Worm (Caenorhabditis elegans) whole organism, late embryonic: ENCODE measurements around the gene famh-136.

Experiments
- F13H6.1 ChIP-seq: sonication (generic microtip); optimal IDR thresholded peaks from 2 replicates; lab custom pipeline; 2016; ENCODE audit warnings: missing genetic modification characterization, missing compliant biosample characterization
- K02D7.2 ChIP-seq: sonication (generic microtip); optimal IDR thresholded peaks from 2 replicates; lab custom pipeline; 2017; ENCODE audit warnings: mild to moderate bottlenecking, missing genetic modification characterization, missing compliant biosample characterization
- ama-1 ChIP-seq: fragments of 150-350 bp; optimal IDR thresholded peaks from 2 replicates; lab custom pipeline; 2014
- ceh-14 ChIP-seq: sonication (generic microtip); optimal IDR thresholded peaks from 2 replicates; lab custom pipeline; 2016; ENCODE audit warnings: missing genotype, missing genetic modification characterization, missing compliant biosample characterization
- ceh-18 ChIP-seq: sonication (generic microtip); optimal IDR thresholded peaks from 2 replicates; lab custom pipeline; 2016; ENCODE audit warnings: missing genetic modification characterization, missing compliant biosample characterization
- ceh-19 ChIP-seq: fragments of 200-800 bp; sonication (Bioruptor generic); optimal IDR thresholded peaks from 2 replicates; lab custom pipeline; 2018; ENCODE audit warnings: mild to moderate bottlenecking, missing genetic modification characterization, missing compliant biosample characterization
- ceh-2 ChIP-seq: sonication (generic microtip); optimal IDR thresholded peaks from 2 replicates; lab custom pipeline; 2016; ENCODE audit warnings: missing genotype, missing genetic modification characterization, missing compliant biosample characterization
- ceh-22 ChIP-seq: sonication (generic microtip); optimal IDR thresholded peaks from 2 replicates; lab custom pipeline; 2017; ENCODE audit warnings: missing biosample characterization, missing genetic modification characterization
- ceh-30 ChIP-seq: fragments of 150-350 bp; optimal IDR thresholded peaks from 2 replicates; lab custom pipeline; 2014; ENCODE audit warnings: missing biosample characterization, missing genetic modification characterization
- ceh-31 ChIP-seq: sonication (generic microtip); optimal IDR thresholded peaks from 2 replicates; lab custom pipeline; 2016; ENCODE audit warnings: missing genetic modification characterization, missing compliant biosample characterization
- ceh-34 ChIP-seq: sonication (generic microtip); optimal IDR thresholded peaks from 2 replicates; lab custom pipeline; 2016; ENCODE audit warnings: mild to moderate bottlenecking, missing genetic modification characterization, missing compliant biosample characterization
- ceh-45 ChIP-seq: fragments of 200-800 bp; sonication (Bioruptor generic); IDR thresholded peaks from 2 replicates; pipeline ENCODE4 v1.3.6; 2022; ENCODE audit warnings: missing genetic modification reagents, missing genetic modification characterization, missing compliant biosample characterization
- ceh-48 ChIP-seq: sonication (generic microtip); optimal IDR thresholded peaks from 2 replicates; lab custom pipeline; 2016; ENCODE audit warnings: missing genetic modification characterization, inconsistent platforms, missing compliant biosample characterization
- ceh-9 ChIP-seq: sonication (generic microtip); optimal IDR thresholded peaks from 2 replicates; lab custom pipeline; 2016; ENCODE audit warnings: mild to moderate bottlenecking, missing genetic modification characterization, inconsistent platforms, missing compliant biosample characterization
- che-1 ChIP-seq: sonication (generic microtip); optimal IDR thresholded peaks from 2 replicates; lab custom pipeline; 2016; ENCODE audit warnings: mild to moderate bottlenecking, missing genetic modification characterization, missing compliant biosample characterization
- dmd-4 ChIP-seq: sonication (generic microtip); optimal IDR thresholded peaks from 2 replicates; lab custom pipeline; 2016; ENCODE audit warnings: borderline replicate concordance, missing genetic modification characterization, missing compliant biosample characterization
- elt-4 ChIP-seq: sonication (generic microtip); optimal IDR thresholded peaks from 2 replicates; lab custom pipeline; 2016; ENCODE audit warnings: missing genetic modification characterization, missing compliant biosample characterization
- ets-4 ChIP-seq: sonication (generic microtip); optimal IDR thresholded peaks from 2 replicates; lab custom pipeline; 2016; ENCODE audit warnings: missing genetic modification characterization, missing compliant biosample characterization
- eyg-1 ChIP-seq: sonication (generic microtip); optimal IDR thresholded peaks from 2 replicates; lab custom pipeline; 2016; ENCODE audit warnings: missing genotype, missing genetic modification characterization, missing compliant biosample characterization
- fax-1 ChIP-seq: sonication (generic microtip); optimal IDR thresholded peaks from 2 replicates; lab custom pipeline; 2016; ENCODE audit warnings: missing genotype, missing genetic modification characterization, missing compliant biosample characterization
- gmeb-2 ChIP-seq: sonication (generic microtip); optimal IDR thresholded peaks from 2 replicates; lab custom pipeline; 2016; ENCODE audit warnings: missing genetic modification characterization, inconsistent platforms, missing compliant biosample characterization
- hlh-13 ChIP-seq: fragments of 200-800 bp; sonication (Bioruptor generic); optimal IDR thresholded peaks from 2 replicates; lab custom pipeline; 2018; ENCODE audit warnings: mild to moderate bottlenecking, missing genetic modification characterization, missing compliant biosample characterization
- hlh-6 ChIP-seq: sonication (generic microtip); optimal IDR thresholded peaks from 2 replicates; lab custom pipeline; 2016; ENCODE audit warnings: missing genotype, missing genetic modification characterization, missing compliant biosample characterization
- hlh-8 ChIP-seq: sonication (generic microtip); optimal IDR thresholded peaks from 2 replicates; lab custom pipeline; 2016; ENCODE audit warnings: missing genotype, missing genetic modification characterization, missing compliant biosample characterization
- lin-11 ChIP-seq: fragments of 200-800 bp; sonication (Bioruptor generic); optimal IDR thresholded peaks from 2 replicates; lab custom pipeline; 2018; ENCODE audit warnings: mild to moderate bottlenecking, missing genetic modification characterization, missing compliant biosample characterization
- mec-3 ChIP-seq: sonication (generic microtip); optimal IDR thresholded peaks from 2 replicates; lab custom pipeline; 2016; ENCODE audit warnings: borderline replicate concordance, missing genetic modification characterization, missing compliant biosample characterization
- nfya-1 ChIP-seq: sonication (generic microtip); optimal IDR thresholded peaks from 2 replicates; lab custom pipeline; 2017; ENCODE audit warnings: missing genetic modification characterization, mild to moderate bottlenecking, missing compliant biosample characterization, antibody characterized with exemption, moderate library complexity
- npax-4 ChIP-seq: sonication (generic microtip); optimal IDR thresholded peaks from 2 replicates; lab custom pipeline; 2016; ENCODE audit warnings: missing genetic modification characterization, missing compliant biosample characterization
- odd-2 ChIP-seq: sonication (generic microtip); optimal IDR thresholded peaks from 2 replicates; lab custom pipeline; 2017; ENCODE audit warnings: antibody characterized with exemption, mild to moderate bottlenecking, missing genetic modification characterization, missing compliant biosample characterization
- pag-3 ChIP-seq: sonication (generic microtip); optimal IDR thresholded peaks from 2 replicates; lab custom pipeline; 2016; ENCODE audit warnings: missing compliant biosample characterization, missing genetic modification characterization, borderline replicate concordance
- pax-1 ChIP-seq: fragments of 150-350 bp; optimal IDR thresholded peaks from 2 replicates; lab custom pipeline; 2014; ENCODE audit warnings: missing biosample characterization, missing genetic modification characterization
- pha-2 ChIP-seq: sonication (generic microtip); optimal IDR thresholded peaks from 2 replicates; lab custom pipeline; 2017; ENCODE audit warnings: mild to moderate bottlenecking, missing genetic modification characterization, missing compliant biosample characterization
- pha-4 ChIP-seq: fragments of 150-350 bp; optimal IDR thresholded peaks from 2 replicates; lab custom pipeline; 2018; ENCODE audit warnings: missing biosample characterization, missing genetic modification reagents, missing genetic modification characterization
- pqm-1 ChIP-seq: sonication (generic microtip); optimal IDR thresholded peaks from 2 replicates; lab custom pipeline; 2016; ENCODE audit warnings: missing genetic modification characterization, missing compliant biosample characterization
- rnt-1 ChIP-seq: sonication (generic microtip); optimal IDR thresholded peaks from 2 replicates; lab custom pipeline; 2016; ENCODE audit warnings: missing genetic modification characterization, missing compliant biosample characterization
- sdc-2 ChIP-seq: sonication (generic microtip); optimal IDR thresholded peaks from 2 replicates; lab custom pipeline; 2016; ENCODE audit warnings: missing genotype, missing genetic modification characterization, missing compliant biosample characterization
- sox-2 ChIP-seq: fragments of 200-800 bp; sonication (Bioruptor generic); IDR thresholded peaks from 2 replicates; pipeline ENCODE4 v1.3.6; 2022; ENCODE audit warnings: missing genetic modification reagents, missing genetic modification characterization, missing compliant biosample characterization
- sox-4 ChIP-seq: sonication (generic microtip); optimal IDR thresholded peaks from 2 replicates; lab custom pipeline; 2017; ENCODE audit warnings: mild to moderate bottlenecking, missing genetic modification characterization, inconsistent platforms, missing compliant biosample characterization
- syd-9 ChIP-seq: sonication (generic microtip); optimal IDR thresholded peaks from 2 replicates; lab custom pipeline; 2016; ENCODE audit warnings: mild to moderate bottlenecking, missing genetic modification characterization, moderate library complexity, missing compliant biosample characterization
- tbx-2 ChIP-seq: sonication (generic microtip); optimal IDR thresholded peaks from 2 replicates; lab custom pipeline; 2016; ENCODE audit warnings: missing genetic modification characterization, missing compliant biosample characterization
- tbx-7 ChIP-seq: sonication (generic microtip); optimal IDR thresholded peaks from 2 replicates; lab custom pipeline; 2016; ENCODE audit warnings: missing genotype, missing genetic modification characterization, missing compliant biosample characterization
- ttx-3 ChIP-seq: sonication (generic microtip); optimal IDR thresholded peaks from 2 replicates; lab custom pipeline; 2016; ENCODE audit warnings: missing genetic modification reagents, missing genetic modification characterization, missing compliant biosample characterization
- unc-55 ChIP-seq: sonication (generic microtip); optimal IDR thresholded peaks from 2 replicates; lab custom pipeline; 2017; ENCODE audit warnings: missing biosample characterization, missing genetic modification reagents, missing genetic modification characterization
- unc-86 ChIP-seq: sonication (generic microtip); optimal IDR thresholded peaks from 2 replicates; lab custom pipeline; 2016; ENCODE audit warnings: missing genetic modification characterization, missing compliant biosample characterization
- zip-5 ChIP-seq: sonication (generic microtip); optimal IDR thresholded peaks from 2 replicates; lab custom pipeline; 2016; ENCODE audit warnings: missing genetic modification characterization, missing compliant biosample characterization

famh-136 gene

DNA sequence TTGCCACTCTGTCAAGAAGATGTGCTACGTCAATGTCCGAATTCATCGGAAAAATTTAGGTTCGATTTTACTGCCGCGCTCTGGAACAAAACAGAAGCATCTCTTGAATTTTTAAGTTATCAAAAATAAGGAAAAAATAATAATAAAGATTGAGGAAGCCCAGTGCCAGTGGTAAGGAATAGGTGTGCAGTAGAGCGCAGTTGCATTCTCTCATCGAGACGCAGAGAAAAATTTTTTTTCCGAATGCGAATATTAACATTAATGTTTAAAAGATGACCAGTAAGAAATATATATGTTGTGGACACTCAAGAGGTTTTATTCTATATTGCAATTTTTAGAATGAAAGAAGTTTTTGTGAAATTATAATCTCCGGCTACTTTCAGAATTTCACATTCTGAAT lies 39.8 kb upstream of the famh-136 start:
- TF ChIP-seq nfya-1 (tag; lab: Kevin White, UChicago) (peak; percentile 14), ceh-48 (no peak), pha-4 (tag; lab: Kevin White, UChicago) (no peak), unc-55 (GFP tag; lab: Kevin White, UChicago) (peak; percentile 6), hlh-8 (tag; lab: Kevin White, UChicago) (no peak)
- TF ChIP-seq, all 69 proteins: peak for 2

DNA sequence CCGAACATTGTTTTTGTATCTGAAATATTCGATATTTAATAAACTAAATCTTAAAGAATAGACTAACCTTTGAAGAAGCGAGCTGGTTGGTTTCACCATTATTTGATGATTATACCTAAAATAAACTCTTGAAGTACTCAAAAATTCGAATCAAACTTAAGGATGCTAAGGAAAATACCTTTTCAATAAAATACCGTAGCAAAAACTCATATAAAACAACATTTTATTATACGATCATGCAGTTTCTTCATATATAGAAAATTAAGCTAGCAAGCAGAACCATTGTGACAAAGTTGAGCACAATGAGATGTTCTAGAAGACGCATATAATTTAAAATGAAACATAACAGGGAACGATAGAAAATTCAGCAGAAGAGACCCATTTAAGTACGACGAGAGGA lies 39.2 kb upstream of the famh-136 start, which contains the start of gene F44E2.7:
Gene F44E2.7 (minus strand): TSS at position 101 of the 400 bp plus-strand sequence.
- no peak for TF ChIP-seq pha-4 (tag; lab: Kevin White, UChicago)
- TF ChIP-seq pqm-1 = no peak
- TF ChIP-seq rnt-1 (tag; lab: Kevin White, UChicago) = no peak
- TF ChIP-seq ceh-18 (tag; lab: Kevin White, UChicago) = no peak

DNA sequence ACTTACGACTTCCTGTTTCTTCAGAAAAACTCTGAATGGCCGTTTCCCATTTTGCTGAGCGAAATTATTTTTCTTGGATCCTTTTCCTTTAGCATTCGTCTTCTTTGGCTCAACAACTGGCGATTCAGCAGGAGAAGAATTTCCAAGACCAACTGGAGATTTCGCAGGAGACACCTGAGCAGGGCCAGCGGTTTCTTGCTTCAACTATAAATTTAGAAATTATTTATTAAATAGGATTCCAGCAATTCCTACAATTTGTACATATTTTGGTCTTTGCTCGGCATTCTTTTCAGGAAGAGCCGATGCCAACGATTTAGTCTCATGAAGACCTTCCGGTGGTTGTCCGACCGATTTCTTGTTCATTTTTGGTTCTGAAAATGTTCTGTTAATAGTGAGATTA lies 38.0 kb upstream of the famh-136 start, which contains the start of gene F44E2.8:
Gene F44E2.8 (minus strand): TSS at position 371 of the 400 bp plus-strand sequence.
- TF ChIP-seq ceh-34 (tag; lab: Kevin White, UChicago) (no peak), ceh-14 (tag; lab: Kevin White, UChicago) (no peak), tbx-2 (no peak), zip-5 (tag; lab: Kevin White, UChicago) (no peak), elt-4 (tag; lab: Kevin White, UChicago) (no peak), sox-2 (GFP tag; lab: Robert Waterston, UW) (no peak), hlh-13 (no peak), syd-9 (no peak), odd-2 (no peak), ama-1 (lab: Kevin White, UChicago) (no peak), npax-4 (no peak)

DNA sequence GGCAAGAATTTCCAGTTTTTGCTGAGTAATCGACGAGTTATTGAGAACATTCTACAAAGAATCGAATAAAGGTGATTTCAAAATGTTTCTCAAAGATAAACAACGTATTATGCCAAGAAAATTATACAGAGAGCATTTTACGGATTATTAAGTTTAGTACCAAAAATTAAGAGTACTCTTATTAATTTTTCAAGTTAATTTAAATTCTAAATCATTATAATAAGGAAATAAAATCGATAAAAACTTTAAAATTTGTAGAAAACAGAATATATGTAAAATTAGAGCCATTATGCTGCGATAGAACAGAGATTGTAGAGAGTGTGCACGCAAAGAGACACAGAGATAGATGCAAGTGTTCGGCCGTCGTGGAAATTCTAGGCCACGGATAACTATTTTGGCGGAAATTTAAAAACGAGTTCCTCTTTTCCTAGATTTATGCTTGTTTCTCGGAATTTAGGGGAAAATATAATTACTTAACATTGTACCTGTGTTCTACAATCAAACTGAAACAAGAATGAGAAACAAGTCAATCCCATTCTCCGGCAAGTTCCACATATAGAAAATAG lies 37.0 kb upstream of the famh-136 start, which contains the start of gene F44E2.9:
Gene F44E2.9 (minus strand): TSS at position 51 of the 566 bp plus-strand sequence.
- no peak for TF ChIP-seq sox-4
- TF ChIP-seq hlh-6 (tag; lab: Kevin White, UChicago) = no peak
- no peak for TF ChIP-seq K02D7.2 (tag; lab: Kevin White, UChicago)
- TF ChIP-seq ceh-2 = peak; percentile 77
- TF ChIP-seq dmd-4 (tag; lab: Kevin White, UChicago) = no peak
- no peak for TF ChIP-seq npax-4
- no peak for TF ChIP-seq unc-86
- no peak for TF ChIP-seq F13H6.1
- no peak for TF ChIP-seq gmeb-2 (tag; lab: Kevin White, UChicago)
- peak; percentile 70 for TF ChIP-seq mec-3
- TF ChIP-seq pha-2 (tag; lab: Kevin White, UChicago) = no peak
- no peak for TF ChIP-seq eyg-1
- no peak for TF ChIP-seq ceh-9
- TF ChIP-seq lin-11 (tag; lab: Kevin White, UChicago) = no peak
- TF ChIP-seq pax-1 (tag; lab: Kevin White, UChicago) = no peak
- no peak for TF ChIP-seq syd-9
- TF ChIP-seq pag-3 = no peak
- TF ChIP-seq ttx-3 = no peak
- TF ChIP-seq ceh-31 (tag; lab: Kevin White, UChicago) = peak; percentile 86
- no peak for TF ChIP-seq sox-2 (GFP tag; lab: Robert Waterston, UW)
- no peak for TF ChIP-seq ceh-19 (GFP tag; lab: Kevin White, UChicago)
- no peak for TF ChIP-seq ceh-22 (tag; lab: Kevin White, UChicago)
- TF ChIP-seq ceh-18 (tag; lab: Kevin White, UChicago) = peak; percentile 27
- no peak for TF ChIP-seq che-1 (tag; lab: Kevin White, UChicago)
- TF ChIP-seq ceh-45 (GFP tag; lab: Robert Waterston, UW) = no peak
- TF ChIP-seq ets-4 (tag; lab: Kevin White, UChicago) = peak; percentile 81
- TF ChIP-seq elt-4 (tag; lab: Kevin White, UChicago) = no peak
- TF ChIP-seq tbx-7 (tag; lab: Kevin White, UChicago) = peak; percentile 76
- TF ChIP-seq tbx-2 = peak; percentile 78
- TF ChIP-seq rnt-1 (tag; lab: Kevin White, UChicago) = peak; percentile 52
- no peak for TF ChIP-seq ceh-48
- peak; percentile 22 for TF ChIP-seq nfya-1 (tag; lab: Kevin White, UChicago)
- peak; percentile 66 for TF ChIP-seq zip-5 (tag; lab: Kevin White, UChicago)
- TF ChIP-seq unc-55 (GFP tag; lab: Kevin White, UChicago) = no peak
- TF ChIP-seq odd-2 = no peak
- peak; percentile 11 for TF ChIP-seq sdc-2 (tag; lab: Kevin White, UChicago)
- no peak for TF ChIP-seq pqm-1
- peak; percentile 29 for TF ChIP-seq fax-1 (tag; lab: Kevin White, UChicago)
- no peak for TF ChIP-seq ceh-30 (tag; lab: Kevin White, UChicago)
